Worm (Caenorhabditis elegans) whole organism, early embryonic: ENCODE data around the gene ZK353.9.

Source experiments
- aly-1 ChIP-seq: sonication (generic microtip); optimal IDR thresholded peaks from 2 replicates; lab custom pipeline; 2016; ENCODE audit warnings: missing genetic modification characterization, missing compliant biosample characterization
- ama-1 ChIP-seq: fragments of 150-350 bp; optimal IDR thresholded peaks from 2 replicates; lab custom pipeline; 2014
- ets-7 ChIP-seq: sonication (generic microtip); optimal IDR thresholded peaks from 2 replicates; lab custom pipeline; 2016; ENCODE audit warnings: missing genotype, missing genetic modification characterization, missing compliant biosample characterization
- pes-1 ChIP-seq: fragments of 200-800 bp; sonication (Bioruptor generic); IDR thresholded peaks from 2 replicates; pipeline ENCODE4 v1.3.6; 2022; ENCODE audit warnings: missing genetic modification reagents, missing genetic modification characterization, missing compliant biosample characterization
- scrt-1 ChIP-seq: fragments of 200-800 bp; sonication (Bioruptor generic); IDR thresholded peaks from 2 replicates; pipeline ENCODE4 v1.3.6; 2022; ENCODE audit warnings: missing genetic modification characterization, missing compliant biosample characterization
- sea-1 ChIP-seq: fragments of 200-800 bp; sonication (Bioruptor generic); conservative IDR thresholded peaks from 2 replicates; pipeline ENCODE4 v1.3.6; 2022; ENCODE audit warnings: missing genetic modification characterization, missing compliant biosample characterization
- tbx-11 ChIP-seq: fragments of 200-800 bp; sonication (Bioruptor generic); IDR thresholded peaks from 2 replicates; pipeline ENCODE4 v1.3.6; 2022; ENCODE audit warnings: missing genetic modification characterization, missing compliant biosample characterization
- tbx-37 ChIP-seq: fragments of 200-800 bp; sonication (Bioruptor generic); conservative IDR thresholded peaks from 2 replicates; pipeline ENCODE4 v1.3.6; 2022; ENCODE audit warnings: missing genetic modification reagents, missing genetic modification characterization, missing compliant biosample characterization

ce11 chrIII:8403507-8403906, 5.8 kb upstream of the ZK353.9 start, which contains the start of gene cutc-1:
- no peak for TF ChIP-seq scrt-1 (GFP tag; lab: Robert Waterston, UW)
- no peak for TF ChIP-seq sea-1 (GFP tag; lab: Robert Waterston, UW)
- no peak for TF ChIP-seq ets-7
- no peak for TF ChIP-seq tbx-37
- no peak for TF ChIP-seq pes-1 (GFP tag; lab: Robert Waterston, UW)
- no peak for TF ChIP-seq ama-1
- TF ChIP-seq aly-1, result no peak
- TF ChIP-seq tbx-11 (GFP tag; lab: Robert Waterston, UW), result no peak
